Fruit fly (Drosophila melanogaster) whole organism, embryonic: ENCODE data around the gene Hacd1.
A peak's percentile ranks its signal among the peaks of the same experiment; 100 is the strongest.

Source experiments
- B-H1 ChIP-seq: fragments of 200-800 bp; sonication (Bioruptor generic); IDR thresholded peaks from 3 replicates; pipeline ENCODE4 v1.3.6; 2022; ENCODE audit warnings: missing biosample characterization, missing genetic modification characterization
- Bteb2 ChIP-seq: fragments of 200-800 bp; sonication (Bioruptor generic); optimal IDR thresholded peaks from 2 replicates; lab custom pipeline; 2016; ENCODE audit warnings: missing biosample characterization, missing genetic modification characterization
- CG10209 ChIP-seq: fragments of 200-800 bp; sonication (Bioruptor generic); optimal IDR thresholded peaks from 3 replicates; lab custom pipeline; 2017; ENCODE audit warnings: missing biosample characterization, mild to moderate bottlenecking, missing genetic modification characterization, missing genetic modification reagents
- CG10321 ChIP-seq: fragments of 200-800 bp; sonication (Bioruptor generic); IDR thresholded peaks from 2 replicates; pipeline ENCODE4 v1.3.6; 2022; ENCODE audit warnings: missing biosample characterization, missing genetic modification characterization
- CG11696 ChIP-seq: fragments of 200-800 bp; sonication (Bioruptor generic); IDR thresholded peaks from 2 replicates; pipeline ENCODE4 v1.3.6; 2022; ENCODE audit warnings: missing biosample characterization, missing genetic modification characterization
- CG12236 ChIP-seq: fragments of 200-800 bp; sonication (Bioruptor generic); optimal IDR thresholded peaks from 2 replicates; lab custom pipeline; 2016; ENCODE audit warnings: missing biosample characterization, missing genetic modification characterization
- CG14050 ChIP-seq: fragments of 200-800 bp; sonication (Bioruptor generic); IDR thresholded peaks from 3 replicates; pipeline ENCODE4 v1.3.6; 2022; ENCODE audit warnings: missing biosample characterization, missing genetic modification characterization
- CG14860 ChIP-seq: fragments of 200-800 bp; sonication (Bioruptor generic); IDR thresholded peaks from 3 replicates; pipeline ENCODE4 v1.3.6; 2022; ENCODE audit warnings: missing biosample characterization, missing genetic modification characterization; ENCODE audit not compliant: partially characterized antibody
- CG17385 ChIP-seq: fragments of 200-800 bp; sonication (Bioruptor generic); optimal IDR thresholded peaks from 3 replicates; lab custom pipeline; 2018; ENCODE audit warnings: missing biosample characterization, mild to moderate bottlenecking, missing genetic modification characterization
- CG18764 ChIP-seq: fragments of 200-800 bp; sonication (Bioruptor generic); optimal IDR thresholded peaks from 3 replicates; lab custom pipeline; 2016; ENCODE audit warnings: missing biosample characterization, missing genetic modification characterization
- CG2202 ChIP-seq: fragments of 200-800 bp; sonication (Bioruptor generic); optimal IDR thresholded peaks from 2 replicates; lab custom pipeline; 2018; ENCODE audit warnings: missing biosample characterization, mild to moderate bottlenecking, missing genetic modification characterization
- CG2712 ChIP-seq: fragments of 200-800 bp; optimal IDR thresholded peaks from 3 replicates; lab custom pipeline; 2019; ENCODE audit warnings: missing biosample characterization, mild to moderate bottlenecking, missing genetic modification characterization, moderate library complexity
- CG34376 ChIP-seq: fragments of 200-800 bp; sonication (Bioruptor generic); optimal IDR thresholded peaks from 2 replicates; lab custom pipeline; 2018; ENCODE audit warnings: missing biosample characterization, mild to moderate bottlenecking, missing genetic modification characterization
- CG6175 ChIP-seq: fragments of 200-800 bp; sonication (Bioruptor generic); IDR thresholded peaks from 3 replicates; pipeline ENCODE4 v1.3.6; 2022; ENCODE audit warnings: missing biosample characterization, missing genetic modification characterization
- CG6272 ChIP-seq: fragments of 200-800 bp; sonication (Bioruptor generic); IDR thresholded peaks from 2 replicates; pipeline ENCODE4 v1.3.6; 2022; ENCODE audit warnings: missing biosample characterization, missing genetic modification characterization
- CG7372 ChIP-seq: fragments of 200-800 bp; sonication (Bioruptor generic); IDR thresholded peaks from 2 replicates; pipeline ENCODE4 v1.3.6; 2022; ENCODE audit warnings: missing biosample characterization, missing genetic modification characterization
- CG8388 ChIP-seq: fragments of 200-800 bp; sonication (Bioruptor generic); optimal IDR thresholded peaks from 2 replicates; lab custom pipeline; 2019; ENCODE audit warnings: missing biosample characterization, mild to moderate bottlenecking, missing genetic modification characterization, moderate library complexity
- Dip2 ChIP-seq: fragments of 200-800 bp; sonication (Bioruptor generic); IDR thresholded peaks from 2 replicates; pipeline ENCODE4 v1.3.6; 2022; ENCODE audit warnings: missing biosample characterization, missing genetic modification characterization
- Ets65A ChIP-seq: fragments of 200-800 bp; sonication (Bioruptor generic); peaks from one replicate; lab custom pipeline; 2016; ENCODE audit warnings: missing biosample characterization, missing genetic modification characterization
- H2.0 ChIP-seq: fragments of 200-800 bp; sonication (Bioruptor generic); IDR thresholded peaks from 2 replicates; pipeline ENCODE4 v1.3.6; 2022; ENCODE audit warnings: missing biosample characterization, missing genetic modification characterization
- Hr3 ChIP-seq: fragments of 200-800 bp; sonication (Bioruptor generic); optimal IDR thresholded peaks from 3 replicates; lab custom pipeline; 2016; ENCODE audit warnings: missing biosample characterization, missing genetic modification characterization
- MESR4 ChIP-seq: fragments of 200-800 bp; sonication (Bioruptor generic); optimal IDR thresholded peaks from 2 replicates; lab custom pipeline; 2018; ENCODE audit warnings: missing biosample characterization, mild to moderate bottlenecking, missing genetic modification characterization, moderate library complexity
- MTF-1 ChIP-seq: fragments of 200-800 bp; sonication (Bioruptor generic); optimal IDR thresholded peaks from 2 replicates; lab custom pipeline; 2018; ENCODE audit warnings: missing biosample characterization, mild to moderate bottlenecking, missing genetic modification characterization, borderline replicate concordance
- Med ChIP-seq: fragments of 200-800 bp; sonication (Bioruptor generic); peaks from one replicate; lab custom pipeline; 2016; ENCODE audit warnings: missing biosample characterization, missing genetic modification characterization, mild to moderate bottlenecking, inconsistent platforms, moderate library complexity
- Mes4 ChIP-seq: fragments of 200-800 bp; sonication (Bioruptor generic); optimal IDR thresholded peaks from 2 replicates; lab custom pipeline; 2016; ENCODE audit warnings: missing biosample characterization, missing genetic modification characterization
- Myb ChIP-seq: fragments of 200-800 bp; sonication (Bioruptor generic); optimal IDR thresholded peaks from 2 replicates; lab custom pipeline; 2016; ENCODE audit warnings: missing biosample characterization, missing genetic modification characterization
- NfI ChIP-seq: fragments of 200-800 bp; sonication (Bioruptor generic); optimal IDR thresholded peaks from 3 replicates; lab custom pipeline; 2018; ENCODE audit warnings: missing biosample characterization, mild to moderate bottlenecking, missing genetic modification characterization, moderate library complexity
- Six4 ChIP-seq: fragments of 200-800 bp; sonication (Bioruptor generic); optimal IDR thresholded peaks from 2 replicates; lab custom pipeline; 2016; ENCODE audit warnings: missing biosample characterization, missing genetic modification characterization
- Spps ChIP-seq: fragments of 200-800 bp; sonication (Bioruptor generic); optimal IDR thresholded peaks from 2 replicates; lab custom pipeline; 2018; ENCODE audit warnings: missing biosample characterization, mild to moderate bottlenecking, missing genetic modification characterization
- aop ChIP-seq: fragments of 200-800 bp; sonication (Bioruptor generic); IDR thresholded peaks from 2 replicates; pipeline ENCODE4 v1.3.6; 2022; ENCODE audit warnings: missing biosample characterization, missing genetic modification characterization
- bowl ChIP-seq: fragments of 200-800 bp; sonication (Bioruptor generic); IDR thresholded peaks from 2 replicates; pipeline ENCODE4 v1.3.6; 2022; ENCODE audit warnings: missing biosample characterization, missing genetic modification characterization
- croc ChIP-seq: fragments of 200-800 bp; sonication (Bioruptor generic); conservative IDR thresholded peaks from 3 replicates; pipeline ENCODE4 v1.3.6; 2022; ENCODE audit warnings: missing biosample characterization, missing genetic modification characterization
- emc ChIP-seq: fragments of 200-800 bp; sonication (Bioruptor generic); optimal IDR thresholded peaks from 2 replicates; lab custom pipeline; 2016; ENCODE audit warnings: missing biosample characterization, missing genetic modification characterization
- en ChIP-seq: fragments of 200-800 bp; sonication (Bioruptor generic); optimal IDR thresholded peaks from 2 replicates; lab custom pipeline; 2016; ENCODE audit warnings: missing biosample characterization, missing genetic modification characterization
- fd102C ChIP-seq: fragments of 200-800 bp; sonication (Bioruptor generic); optimal IDR thresholded peaks from 2 replicates; lab custom pipeline; 2018; ENCODE audit warnings: missing biosample characterization, mild to moderate bottlenecking, missing genetic modification characterization, moderate library complexity
- gfzf ChIP-seq: fragments of 200-800 bp; sonication (Bioruptor generic); optimal IDR thresholded peaks from 2 replicates; lab custom pipeline; 2016; ENCODE audit warnings: missing biosample characterization, mild to moderate bottlenecking, missing genetic modification characterization, moderate library complexity
- grn ChIP-seq: fragments of 200-800 bp; sonication (Bioruptor generic); optimal IDR thresholded peaks from 3 replicates; lab custom pipeline; 2017; ENCODE audit warnings: missing biosample characterization, missing genetic modification characterization
- gro ChIP-seq: fragments of 200-800 bp; sonication (Bioruptor generic); optimal IDR thresholded peaks from 2 replicates; lab custom pipeline; 2016; ENCODE audit warnings: missing biosample characterization, missing genetic modification characterization
- ham ChIP-seq: fragments of 200-800 bp; sonication (Bioruptor generic); IDR thresholded peaks from 2 replicates; pipeline ENCODE4 v1.3.6; 2022; ENCODE audit warnings: missing biosample characterization, missing genetic modification characterization
- hkb ChIP-seq, 2 experiments: fragments of 200-800 bp in 1 of 2; fragments of >200 bp in 1 of 2; sonication (Bioruptor generic) in 1 of 2; IDR thresholded peaks in 1 of 2; optimal IDR thresholded peaks in 1 of 2; 2 replicates each; pipeline versions ENCODE4 v1.3.6 to Lab custom; 2017 to 2022; ENCODE audit warnings: missing biosample characterization in 1 of 2, missing genetic modification characterization in 1 of 2
- jing ChIP-seq: fragments of 200-800 bp; sonication (Bioruptor generic); optimal IDR thresholded peaks from 2 replicates; lab custom pipeline; 2018; ENCODE audit warnings: missing biosample characterization, mild to moderate bottlenecking, missing genetic modification characterization
- ken ChIP-seq: fragments of 200-800 bp; sonication (Bioruptor generic); IDR thresholded peaks from 3 replicates; pipeline ENCODE4 v1.3.6; 2022; ENCODE audit warnings: missing biosample characterization, missing genetic modification characterization
- kni ChIP-seq: fragments of 200-800 bp; sonication (Bioruptor generic); optimal IDR thresholded peaks from 3 replicates; lab custom pipeline; 2017; ENCODE audit warnings: mild to moderate bottlenecking, missing biosample characterization, missing genetic modification reagents, missing genetic modification characterization
- mirr ChIP-seq: fragments of 200-800 bp; sonication (Bioruptor generic); optimal IDR thresholded peaks from 3 replicates; lab custom pipeline; 2018; ENCODE audit warnings: missing biosample characterization, mild to moderate bottlenecking, missing genetic modification characterization
- nom ChIP-seq: fragments of 200-800 bp; sonication (Bioruptor generic); optimal IDR thresholded peaks from 2 replicates; lab custom pipeline; 2017; ENCODE audit warnings: missing biosample characterization, missing genetic modification characterization, mild to moderate bottlenecking, moderate library complexity, missing genetic modification reagents
- phol ChIP-seq: fragments of 200-800 bp; sonication (Bioruptor generic); optimal IDR thresholded peaks from 3 replicates; lab custom pipeline; 2018; ENCODE audit warnings: missing biosample characterization, mild to moderate bottlenecking, missing genetic modification characterization, moderate library complexity
- pzg ChIP-seq: fragments of 200-800 bp; sonication (Bioruptor generic); optimal IDR thresholded peaks from 3 replicates; lab custom pipeline; 2018; ENCODE audit warnings: missing biosample characterization, mild to moderate bottlenecking, missing genetic modification characterization, moderate library complexity
- sens-2 ChIP-seq: fragments of 200-800 bp; sonication (Bioruptor generic); IDR thresholded peaks from 2 replicates; pipeline ENCODE4 v1.3.6; 2022; ENCODE audit warnings: missing biosample characterization, missing genetic modification characterization
- sna ChIP-seq: fragments of 200-800 bp; sonication (Bioruptor generic); IDR thresholded peaks from 2 replicates; pipeline ENCODE4 v1.3.6; 2022; ENCODE audit warnings: missing biosample characterization, missing genetic modification characterization; ENCODE audit not compliant: partially characterized antibody
- tgo ChIP-seq: fragments of 200-800 bp; sonication (Bioruptor generic); IDR thresholded peaks from 3 replicates; pipeline ENCODE4 v1.3.6; 2022; ENCODE audit warnings: missing biosample characterization, missing genetic modification characterization
- tin ChIP-seq: fragments of 200-800 bp; sonication (Bioruptor generic); optimal IDR thresholded peaks from 3 replicates; lab custom pipeline; 2016; ENCODE audit warnings: missing biosample characterization, missing genetic modification characterization
- zfh2 ChIP-seq: fragments of 200-800 bp; sonication (Bioruptor generic); optimal IDR thresholded peaks from 2 replicates; lab custom pipeline; 2016; ENCODE audit warnings: missing biosample characterization, missing genetic modification characterization

The Hacd1 gene

DNA sequence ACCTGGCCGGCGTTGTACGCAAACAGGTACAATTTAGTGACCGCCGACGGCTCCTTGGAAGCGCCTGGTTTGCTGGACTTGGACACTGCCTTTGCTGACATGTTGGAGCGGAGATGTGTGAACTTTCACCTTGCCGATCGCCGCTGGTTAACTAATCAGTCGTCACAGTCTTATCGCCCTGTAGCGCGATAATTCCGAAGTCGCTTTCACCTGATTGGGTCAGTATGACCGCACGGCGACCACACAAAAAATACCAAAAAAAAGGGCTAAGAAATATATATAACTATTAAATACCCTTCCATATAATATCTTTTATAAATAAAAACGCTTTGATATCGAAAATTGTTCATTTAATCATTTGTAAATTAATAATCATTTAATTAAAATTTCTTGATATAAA is at the start of gene Hacd1 (continued):
- TF ChIP-seq Hr3 (GFP tag; lab: Kevin White, UChicago) (no peak), jing (no peak), Spps (tag; lab: Kevin White, UChicago) (no peak), B-H1 (no peak), fd102C (GFP tag; lab: Kevin White, UChicago) (no peak), CG34376 (GFP tag; lab: Kevin White, UChicago) (peak; percentile 27), emc (GFP tag; lab: Kevin White, UChicago) (no peak), Six4 (GFP tag; lab: Kevin White, UChicago) (no peak), kni (GFP tag; lab: Kevin White, UChicago) (no peak), croc (GFP tag; lab: Robert Waterston, UW) (no peak), Bteb2 (GFP tag; lab: Kevin White, UChicago) (no peak), MTF-1 (no peak), en (GFP tag; lab: Kevin White, UChicago) (no peak), CG6175 (GFP tag; lab: Robert Waterston, UW) (no peak), gfzf (peak; percentile 51), Dip2 (GFP tag; lab: Robert Waterston, UW) (no peak), sens-2 (no peak), aop (GFP tag; lab: Robert Waterston, UW) (no peak), Mes4 (GFP tag; lab: Kevin White, UChicago) (no peak), bowl (GFP tag; lab: Robert Waterston, UW) (no peak), CG14860 (GFP tag; lab: Robert Waterston, UW) (no peak), sna (no peak), zfh2 (GFP tag; lab: Kevin White, UChicago) (no peak), nom (GFP tag; lab: Kevin White, UChicago) (no peak), tgo (GFP tag; lab: Robert Waterston, UW) (no peak), CG10321 (GFP tag; lab: Robert Waterston, UW) (no peak), CG8388 (GFP tag; lab: Kevin White, UChicago) (no peak), CG2202 (tag; lab: Kevin White, UChicago) (no peak), CG6272 (GFP tag; lab: Robert Waterston, UW) (no peak), CG18764 (no peak), ham (GFP tag; lab: Robert Waterston, UW) (no peak), CG7372 (no peak), hkb (optimal IDR thresholded peaks at IDR 0.05; lab: Kevin White, UChicago) (no peak), hkb (GFP tag; IDR thresholded peaks at IDR 0.05; lab: Robert Waterston, UW) (no peak), CG2712 (tag; lab: Kevin White, UChicago) (peak; percentile 12), CG14050 (no peak), grn (GFP tag; lab: Kevin White, UChicago) (no peak), CG12236 (GFP tag; lab: Kevin White, UChicago) (no peak), Ets65A (GFP tag; lab: Kevin White, UChicago) (no peak), phol (tag; lab: Kevin White, UChicago) (no peak), gro (GFP tag; lab: Kevin White, UChicago) (no peak), MESR4 (GFP tag; lab: Kevin White, UChicago) (peak; percentile 74), tin (no peak), CG17385 (GFP tag; lab: Kevin White, UChicago) (peak; percentile 4), Myb (GFP tag; lab: Kevin White, UChicago) (no peak), ken (no peak), CG10209 (GFP tag; lab: Kevin White, UChicago) (no peak), H2.0 (GFP tag; lab: Robert Waterston, UW) (no peak), pzg (GFP tag; lab: Kevin White, UChicago) (peak; percentile 10), CG11696 (GFP tag; lab: Robert Waterston, UW) (no peak), mirr (peak; percentile 7), NfI (GFP tag; lab: Kevin White, UChicago) (no peak), Med (peak; percentile 64)
